Fruit fly (Drosophila melanogaster) whole organism, embryonic: ENCODE results near the gene CG10948.

Source experiments
- B-H2 ChIP-seq: fragments of 200-800 bp; sonication (Bioruptor generic); optimal IDR thresholded peaks from 2 replicates; lab custom pipeline; 2018; ENCODE audit warnings: missing biosample characterization, mild to moderate bottlenecking, missing genetic modification characterization
- CG10462 ChIP-seq: fragments of 200-800 bp; sonication (Bioruptor generic); optimal IDR thresholded peaks from 2 replicates; lab custom pipeline; 2016; ENCODE audit warnings: missing biosample characterization, missing genetic modification characterization
- CG11085 ChIP-seq: fragments of 200-800 bp; sonication (Bioruptor generic); IDR thresholded peaks from 2 replicates; pipeline ENCODE4 v1.3.6; 2022; ENCODE audit warnings: missing biosample characterization, missing genetic modification characterization
- CG1233 ChIP-seq: fragments of 200-800 bp; sonication (Bioruptor generic); optimal IDR thresholded peaks from 4 replicates; lab custom pipeline; 2018; ENCODE audit warnings: missing biosample characterization, mild to moderate bottlenecking, missing genetic modification characterization
- CG17912 ChIP-seq: fragments of 200-800 bp; sonication (Bioruptor generic); optimal IDR thresholded peaks from 2 replicates; lab custom pipeline; 2018; ENCODE audit warnings: missing biosample characterization, mild to moderate bottlenecking, missing genetic modification characterization
- CG18619 ChIP-seq: fragments of 200-800 bp; sonication (Bioruptor generic); optimal IDR thresholded peaks from 3 replicates; lab custom pipeline; 2017; ENCODE audit warnings: missing biosample characterization, mild to moderate bottlenecking, missing genetic modification characterization
- CG2202 ChIP-seq: fragments of 200-800 bp; sonication (Bioruptor generic); optimal IDR thresholded peaks from 2 replicates; lab custom pipeline; 2018; ENCODE audit warnings: missing biosample characterization, mild to moderate bottlenecking, missing genetic modification characterization
- CG32532 ChIP-seq: fragments of 200-800 bp; sonication (Bioruptor generic); IDR thresholded peaks from 2 replicates; pipeline ENCODE4 v1.3.6; 2022; ENCODE audit warnings: missing biosample characterization, missing genetic modification characterization
- CG33557 ChIP-seq: fragments of 200-800 bp; sonication (Bioruptor generic); optimal IDR thresholded peaks from 2 replicates; lab custom pipeline; 2019; ENCODE audit warnings: missing biosample characterization, mild to moderate bottlenecking, missing genetic modification characterization, moderate library complexity
- CG6765 ChIP-seq: fragments of 200-800 bp; sonication (Bioruptor generic); optimal IDR thresholded peaks from 3 replicates; lab custom pipeline; 2017; ENCODE audit warnings: missing biosample characterization, mild to moderate bottlenecking, missing genetic modification characterization
- CG6791 ChIP-seq: fragments of 200-800 bp; sonication (Bioruptor generic); IDR thresholded peaks from 3 replicates; pipeline ENCODE4 v1.3.6; 2022; ENCODE audit warnings: missing biosample characterization, missing genetic modification characterization; ENCODE audit not compliant: partially characterized antibody
- CG6854 ChIP-seq: fragments of 200-800 bp; sonication (Bioruptor generic); optimal IDR thresholded peaks from 3 replicates; lab custom pipeline; 2017; ENCODE audit warnings: missing biosample characterization, mild to moderate bottlenecking, missing genetic modification characterization
- CG7745 ChIP-seq: fragments of 200-800 bp; sonication (Bioruptor generic); optimal IDR thresholded peaks from 2 replicates; lab custom pipeline; 2018; ENCODE audit warnings: missing biosample characterization, mild to moderate bottlenecking, missing genetic modification characterization, moderate library complexity
- CG7963 ChIP-seq: fragments of 200-800 bp; sonication (Bioruptor generic); IDR thresholded peaks from 3 replicates; pipeline ENCODE4 v1.3.6; 2022; ENCODE audit warnings: missing biosample characterization, missing genetic modification characterization; ENCODE audit not compliant: partially characterized antibody
- CG9215 ChIP-seq: fragments of 200-800 bp; sonication (Bioruptor generic); IDR thresholded peaks from 2 replicates; pipeline ENCODE4 v1.3.6; 2022; ENCODE audit warnings: missing biosample characterization, missing genetic modification characterization
- CHES-1-like ChIP-seq: fragments of 200-800 bp; sonication (Bioruptor generic); optimal IDR thresholded peaks from 2 replicates; lab custom pipeline; 2016; ENCODE audit warnings: missing biosample characterization, missing genetic modification characterization
- Camta ChIP-seq: fragments of 200-800 bp; sonication (Bioruptor generic); optimal IDR thresholded peaks from 2 replicates; lab custom pipeline; 2016; ENCODE audit warnings: missing biosample characterization, missing genetic modification characterization
- CrebB ChIP-seq: fragments of 200-800 bp; sonication (Bioruptor generic); optimal IDR thresholded peaks from 3 replicates; lab custom pipeline; 2018; ENCODE audit warnings: missing biosample characterization, mild to moderate bottlenecking, missing genetic modification characterization
- Dad ChIP-seq: fragments of 200-800 bp; sonication (Bioruptor generic); optimal IDR thresholded peaks from 3 replicates; lab custom pipeline; 2016; ENCODE audit warnings: missing biosample characterization, missing genetic modification characterization
- Dek ChIP-seq: fragments of 200-800 bp; sonication (Bioruptor generic); optimal IDR thresholded peaks from 3 replicates; lab custom pipeline; 2019; ENCODE audit warnings: missing biosample characterization, mild to moderate bottlenecking, missing genetic modification characterization, moderate library complexity
- Drgx ChIP-seq: fragments of 200-800 bp; sonication (Bioruptor generic); IDR thresholded peaks from 2 replicates; pipeline ENCODE4 v1.3.6; 2022; ENCODE audit warnings: missing biosample characterization, missing genetic modification characterization
- Ets65A ChIP-seq: fragments of 200-800 bp; sonication (Bioruptor generic); peaks from one replicate; lab custom pipeline; 2016; ENCODE audit warnings: missing biosample characterization, missing genetic modification characterization
- Fer1 ChIP-seq: fragments of 200-800 bp; sonication (Bioruptor generic); optimal IDR thresholded peaks from 2 replicates; lab custom pipeline; 2017; ENCODE audit warnings: missing biosample characterization, mild to moderate bottlenecking, missing genetic modification characterization
- Fer3 ChIP-seq: fragments of 200-800 bp; sonication (Bioruptor generic); optimal IDR thresholded peaks from 2 replicates; lab custom pipeline; 2018; ENCODE audit warnings: missing biosample characterization, mild to moderate bottlenecking, missing genetic modification characterization, moderate library complexity
- H2.0 ChIP-seq: fragments of 200-800 bp; sonication (Bioruptor generic); IDR thresholded peaks from 2 replicates; pipeline ENCODE4 v1.3.6; 2022; ENCODE audit warnings: missing biosample characterization, missing genetic modification characterization
- MBD-R2 ChIP-seq: fragments of 200-800 bp; sonication (Bioruptor generic); IDR thresholded peaks from 2 replicates; pipeline ENCODE4 v1.3.6; 2022; ENCODE audit warnings: missing biosample characterization, missing genetic modification characterization
- MTF-1 ChIP-seq: fragments of 200-800 bp; sonication (Bioruptor generic); optimal IDR thresholded peaks from 2 replicates; lab custom pipeline; 2018; ENCODE audit warnings: missing biosample characterization, mild to moderate bottlenecking, missing genetic modification characterization, borderline replicate concordance
- Myb ChIP-seq: fragments of 200-800 bp; sonication (Bioruptor generic); optimal IDR thresholded peaks from 2 replicates; lab custom pipeline; 2016; ENCODE audit warnings: missing biosample characterization, missing genetic modification characterization
- NK7.1 ChIP-seq: fragments of 200-800 bp; sonication (Bioruptor generic); optimal IDR thresholded peaks from 3 replicates; lab custom pipeline; 2016; ENCODE audit warnings: missing biosample characterization, missing genetic modification characterization
- Nf-YA ChIP-seq: fragments of 200-800 bp; sonication (Bioruptor generic); IDR thresholded peaks from 2 replicates; pipeline ENCODE4 v1.3.6; 2022; ENCODE audit warnings: missing biosample characterization, missing genetic modification characterization
- Trl ChIP-seq, 3 experiments: fragments of >200 bp in 2 of 3; fragments of 200-800 bp in 1 of 3; sonication (Bioruptor generic) in 1 of 3; optimal IDR thresholded peaks; 2 replicates in 1 of 3; 3 replicates in 2 of 3; lab custom pipeline; 2016 to 2017; ENCODE audit warnings: missing biosample characterization in 1 of 3, missing genetic modification characterization in 1 of 3
- YL-1 ChIP-seq: fragments of 200-800 bp; sonication (Bioruptor generic); optimal IDR thresholded peaks from 3 replicates; lab custom pipeline; 2017; ENCODE audit warnings: missing biosample characterization, mild to moderate bottlenecking, missing genetic modification characterization
- chinmo ChIP-seq: fragments of 200-800 bp; sonication (Bioruptor generic); IDR thresholded peaks from 4 replicates; pipeline ENCODE4 v1.3.6; 2022; ENCODE audit warnings: missing biosample characterization, missing genetic modification characterization; ENCODE audit not compliant: partially characterized antibody
- chm ChIP-seq: fragments of 200-800 bp; sonication (Bioruptor generic); IDR thresholded peaks from 2 replicates; pipeline ENCODE4 v1.3.6; 2022; ENCODE audit warnings: missing biosample characterization, missing genetic modification characterization
- dysf ChIP-seq: fragments of 200-800 bp; sonication (Bioruptor generic); IDR thresholded peaks from 3 replicates; pipeline ENCODE4 v1.3.6; 2022; ENCODE audit warnings: missing biosample characterization, missing genetic modification characterization
- eve ChIP-seq, 2 experiments: fragments of >200 bp; optimal IDR thresholded peaks; 2 replicates each; lab custom pipeline; 2017; ENCODE audit warnings: missing biosample characterization in 2 of 2, missing genetic modification characterization in 2 of 2
- gcm2 ChIP-seq: fragments of 200-800 bp; sonication (Bioruptor generic); optimal IDR thresholded peaks from 2 replicates; lab custom pipeline; 2016; ENCODE audit warnings: missing biosample characterization, missing genetic modification characterization
- gfzf ChIP-seq: fragments of 200-800 bp; sonication (Bioruptor generic); optimal IDR thresholded peaks from 2 replicates; lab custom pipeline; 2016; ENCODE audit warnings: missing biosample characterization, mild to moderate bottlenecking, missing genetic modification characterization, moderate library complexity
- ham ChIP-seq: fragments of 200-800 bp; sonication (Bioruptor generic); IDR thresholded peaks from 2 replicates; pipeline ENCODE4 v1.3.6; 2022; ENCODE audit warnings: missing biosample characterization, missing genetic modification characterization
- her ChIP-seq: fragments of 200-800 bp; sonication (Bioruptor generic); optimal IDR thresholded peaks from 2 replicates; lab custom pipeline; 2016; ENCODE audit warnings: missing biosample characterization, missing genetic modification characterization
- ken ChIP-seq: fragments of 200-800 bp; sonication (Bioruptor generic); IDR thresholded peaks from 3 replicates; pipeline ENCODE4 v1.3.6; 2022; ENCODE audit warnings: missing biosample characterization, missing genetic modification characterization
- kni ChIP-seq: fragments of 200-800 bp; sonication (Bioruptor generic); optimal IDR thresholded peaks from 3 replicates; lab custom pipeline; 2017; ENCODE audit warnings: mild to moderate bottlenecking, missing biosample characterization, missing genetic modification reagents, missing genetic modification characterization
- lab ChIP-seq: fragments of 200-800 bp; sonication (Bioruptor generic); optimal IDR thresholded peaks from 3 replicates; lab custom pipeline; 2017; ENCODE audit warnings: missing biosample characterization, missing genetic modification characterization, mild to moderate bottlenecking, moderate library complexity, missing genetic modification reagents
- otp ChIP-seq: fragments of 200-800 bp; sonication (Bioruptor generic); IDR thresholded peaks from 3 replicates; pipeline ENCODE4, ENCODE4 v1.3.6; 2022; ENCODE audit warnings: missing biosample characterization, missing genetic modification characterization
- pb ChIP-seq: fragments of 200-800 bp; sonication (Bioruptor generic); optimal IDR thresholded peaks from 3 replicates; lab custom pipeline; 2016; ENCODE audit warnings: missing biosample characterization, missing genetic modification characterization
- pfk ChIP-seq: fragments of 200-800 bp; sonication (Bioruptor generic); optimal IDR thresholded peaks from 2 replicates; lab custom pipeline; 2018; ENCODE audit warnings: missing biosample characterization, mild to moderate bottlenecking, missing genetic modification characterization, moderate library complexity
- prd ChIP-seq, 3 experiments: fragments of >200 bp in 2 of 3; fragments of 200-800 bp in 1 of 3; sonication (Bioruptor generic) in 1 of 3; optimal IDR thresholded peaks in 2 of 3; IDR thresholded peaks in 1 of 3; 2 replicates in 2 of 3; 3 replicates in 1 of 3; pipeline versions ENCODE4 v1.3.6 to Lab custom; 2017 to 2022; ENCODE audit warnings: missing biosample characterization in 1 of 3, missing genetic modification characterization in 1 of 3
- sens-2 ChIP-seq: fragments of 200-800 bp; sonication (Bioruptor generic); IDR thresholded peaks from 2 replicates; pipeline ENCODE4 v1.3.6; 2022; ENCODE audit warnings: missing biosample characterization, missing genetic modification characterization
- seq ChIP-seq: fragments of 200-800 bp; sonication (Bioruptor generic); IDR thresholded peaks from 2 replicates; pipeline ENCODE4 v1.3.6; 2022; ENCODE audit warnings: missing biosample characterization, missing genetic modification characterization
- tgo ChIP-seq: fragments of 200-800 bp; sonication (Bioruptor generic); IDR thresholded peaks from 3 replicates; pipeline ENCODE4 v1.3.6; 2022; ENCODE audit warnings: missing biosample characterization, missing genetic modification characterization
- wek ChIP-seq: fragments of 200-800 bp; sonication (Bioruptor generic); optimal IDR thresholded peaks from 3 replicates; lab custom pipeline; 2018; ENCODE audit warnings: missing biosample characterization, mild to moderate bottlenecking, missing genetic modification characterization, moderate library complexity
- yki ChIP-seq: fragments of >200 bp; optimal IDR thresholded peaks from 3 replicates; lab custom pipeline; 2018

The CG10948 gene

dm6 chr3L:12892485-12893173, 42.7 kb upstream of the CG10948 start, which contains the start of gene CG14118 (continued):
- TF ChIP-seq Fer1 (no peak), otp (no peak), her (no peak), kni (no peak), ham (GFP tag; lab: Robert Waterston, UW) (no peak), CrebB (tag; lab: Kevin White, UChicago) (no peak), CG10462 (GFP tag; lab: Kevin White, UChicago) (no peak), seq (GFP tag; lab: Robert Waterston, UW) (no peak), NK7.1 (GFP tag; lab: Kevin White, UChicago) (no peak), CG6854 (GFP tag; lab: Kevin White, UChicago) (no peak), Dek (peak; percentile 6), eve (GFP tag; optimal IDR thresholded peaks at IDR 0.05; lab: Kevin White, UChicago) (no peak), CHES-1-like (GFP tag; lab: Kevin White, UChicago) (no peak), Nf-YA (GFP tag; lab: Robert Waterston, UW) (no peak), pb (GFP tag; lab: Kevin White, UChicago) (no peak), YL-1 (GFP tag; lab: Kevin White, UChicago) (no peak), CG32532 (GFP tag; lab: Robert Waterston, UW) (no peak), Trl (optimal IDR thresholded peaks at IDR 0.05; lab: Kevin White, UChicago) (peak; percentile 46 to 83), Trl (GFP tag; optimal IDR thresholded peaks at IDR 0.05; lab: Kevin White, UChicago) (no peak), ken (GFP tag; lab: Robert Waterston, UW) (no peak), yki (lab: Kevin White, UChicago) (no peak), Drgx (GFP tag; lab: Robert Waterston, UW) (no peak), CG18619 (GFP tag; lab: Kevin White, UChicago) (peak; percentile 13), Ets65A (GFP tag; lab: Kevin White, UChicago) (peak; percentile 63), CG2202 (tag; lab: Kevin White, UChicago) (no peak), gfzf (GFP tag; lab: Kevin White, UChicago) (no peak), tgo (GFP tag; lab: Robert Waterston, UW) (no peak; the same call in 2 of the 3 replicates), chm (no peak), prd (optimal IDR thresholded peaks at IDR 0.05; lab: Kevin White, UChicago) (no peak), prd (GFP tag; IDR thresholded peaks at IDR 0.05; lab: Robert Waterston, UW) (no peak), Camta (no peak), pfk (no peak), Fer3 (peak; percentile 34), gcm2 (no peak), CG9215 (no peak), dysf (GFP tag; lab: Robert Waterston, UW) (peak; percentile 10; the same call in 1 of the 3 replicates), CG33557 (GFP tag; lab: Kevin White, UChicago) (no peak), MBD-R2 (GFP tag; lab: Robert Waterston, UW) (no peak), CG6765 (no peak), CG1233 (no peak), sens-2 (GFP tag; lab: Robert Waterston, UW) (no peak), Myb (no peak)

dm6 chr3L:12889353-12889820, 39.5 kb upstream of the CG10948 start, which contains the start of gene CG43894:
Gene CG43894, plus strand, starts transcription at chr3L:12889770.
- TF ChIP-seq CG7745 (tag; lab: Kevin White, UChicago) (no peak), CG17912 (GFP tag; lab: Kevin White, UChicago) (no peak), H2.0 (no peak), CG6791 (GFP tag; lab: Robert Waterston, UW) (no peak), chinmo (GFP tag; lab: Robert Waterston, UW) (0 out of 4 replicates have a peak, but pooled peaks have one; percentile 63), Dad (no peak), CG11085 (GFP tag; lab: Robert Waterston, UW) (no peak), B-H2 (GFP tag; lab: Kevin White, UChicago) (peak; percentile 16), wek (GFP tag; lab: Kevin White, UChicago) (no peak), CG7963 (no peak), lab (GFP tag; lab: Kevin White, UChicago) (peak; percentile 59), MTF-1 (peak; percentile 21)
